Worm (Caenorhabditis elegans): ENCODE measurements around the gene ceh-87.
"Not testable (repeated sequence)": the region's sequence is repeated elsewhere in the genome, so short reads cannot be mapped to it uniquely, and the experiment has no call there.

DNA sequence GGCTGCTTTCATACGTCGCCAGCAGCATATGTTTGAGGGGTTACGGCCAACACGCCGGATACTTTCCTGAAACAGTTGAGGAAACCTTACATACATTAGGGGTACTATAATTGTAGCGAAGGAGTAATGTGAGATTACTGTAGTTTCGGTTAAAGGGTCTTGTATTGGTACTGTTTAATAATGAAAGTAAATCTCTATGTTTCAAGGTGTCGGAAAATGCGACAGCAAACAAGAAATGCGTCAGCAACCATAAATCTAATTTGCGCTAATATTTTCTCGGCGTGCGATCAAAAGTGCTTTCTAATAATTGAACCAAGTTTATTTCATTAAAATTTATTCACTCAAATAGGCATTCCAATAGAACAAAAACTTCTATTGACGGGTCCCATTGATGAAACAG, 11.8 kb downstream of the ceh-87 start, which contains the start of gene sri-57:
- TF ChIP-seq tab-1 (GFP tag; IDR thresholded peaks at IDR 0.05); flt-1 (GFP tag; IDR thresholded peaks at IDR 0.05); klf-2 (GFP tag; conservative IDR thresholded peaks at IDR 0.05); ref-1 (GFP tag; conservative IDR thresholded peaks at IDR 0.05); med-1 (GFP tag; optimal IDR thresholded peaks at IDR 0.05; ENCODE audit: insufficient read depth); T22C8.4 (GFP tag; IDR thresholded peaks at IDR 0.05): not testable (repeated sequence)

Measured in whole organism, midembryonic.